Worm (Caenorhabditis elegans) whole organism, L1 larva: ENCODE results near the gene Y62H9A.1.

ENCODE experiments used
- aly-2 ChIP-seq: fragments of 150-350 bp; optimal IDR thresholded peaks from 2 replicates; lab custom pipeline; 2014; ENCODE audit warnings: missing biosample characterization, missing genetic modification characterization
- blmp-1 ChIP-seq: fragments of 150-350 bp; optimal IDR thresholded peaks from 2 replicates; lab custom pipeline; 2014; ENCODE audit warnings: missing biosample characterization, missing genetic modification characterization
- ceh-88 ChIP-seq: fragments of 200-800 bp; sonication (Bioruptor generic); IDR thresholded peaks from 2 replicates; pipeline ENCODE4 v1.3.6; 2022; ENCODE audit warnings: missing genetic modification characterization, missing compliant biosample characterization
- dsc-1 ChIP-seq: sonication (generic microtip); optimal IDR thresholded peaks from 2 replicates; lab custom pipeline; 2016; ENCODE audit warnings: mild to moderate bottlenecking, missing genetic modification characterization, missing compliant biosample characterization
- elt-2 ChIP-seq: sonication (generic microtip); optimal IDR thresholded peaks from 2 replicates; lab custom pipeline; 2016; ENCODE audit warnings: missing genetic modification characterization, mild to moderate bottlenecking, inconsistent platforms, missing compliant biosample characterization, missing genetic modification reagents
- ets-5 ChIP-seq: fragments of 200-800 bp; sonication (Bioruptor generic); IDR thresholded peaks from 2 replicates; pipeline ENCODE4 v1.3.6; 2022; ENCODE audit warnings: missing genetic modification characterization, missing compliant biosample characterization
- fkh-10 ChIP-seq: sonication (generic microtip); optimal IDR thresholded peaks from 2 replicates; lab custom pipeline; 2017; ENCODE audit warnings: missing biosample characterization, missing genetic modification reagents, missing genetic modification characterization
- jun-1 ChIP-seq: fragments of 150-350 bp; optimal IDR thresholded peaks from 2 replicates; lab custom pipeline; 2014; ENCODE audit warnings: missing biosample characterization, missing genetic modification reagents, missing genetic modification characterization
- mef-2 ChIP-seq: fragments of 150-350 bp; optimal IDR thresholded peaks from 2 replicates; lab custom pipeline; 2014; ENCODE audit warnings: missing biosample characterization, missing genetic modification characterization
- nhr-84 ChIP-seq: sonication (generic microtip); optimal IDR thresholded peaks from 2 replicates; lab custom pipeline; 2017; ENCODE audit warnings: missing biosample characterization, missing genetic modification characterization
- nhr-90 ChIP-seq: sonication (generic microtip); optimal IDR thresholded peaks from 2 replicates; lab custom pipeline; 2016; ENCODE audit warnings: mild to moderate bottlenecking, missing genetic modification characterization, missing compliant biosample characterization; ENCODE audit not compliant: poor library complexity
- pqm-1 ChIP-seq: sonication (generic microtip); optimal IDR thresholded peaks from 3 replicates; lab custom pipeline; 2017; ENCODE audit warnings: missing biosample characterization, missing genetic modification characterization
- snpc-4 ChIP-seq: fragments of 150-350 bp; optimal IDR thresholded peaks from 2 replicates; lab custom pipeline; 2014; ENCODE audit warnings: missing biosample characterization, missing genetic modification characterization
- sptf-1 ChIP-seq: fragments of 150-350 bp; optimal IDR thresholded peaks from 2 replicates; lab custom pipeline; 2014; ENCODE audit warnings: missing biosample characterization, missing genetic modification characterization
- unc-30 ChIP-seq: sonication (generic microtip); optimal IDR thresholded peaks from 2 replicates; lab custom pipeline; 2017; ENCODE audit warnings: missing biosample characterization, missing genetic modification characterization
- ztf-11 ChIP-seq, 2 experiments: sonication (generic microtip); optimal IDR thresholded peaks; 2 replicates each; lab custom pipeline; 2016 to 2017; ENCODE audit warnings: missing genetic modification characterization in 2 of 2, missing biosample characterization in 1 of 2, missing compliant biosample characterization in 1 of 2

The Y62H9A.1 gene

DNA sequence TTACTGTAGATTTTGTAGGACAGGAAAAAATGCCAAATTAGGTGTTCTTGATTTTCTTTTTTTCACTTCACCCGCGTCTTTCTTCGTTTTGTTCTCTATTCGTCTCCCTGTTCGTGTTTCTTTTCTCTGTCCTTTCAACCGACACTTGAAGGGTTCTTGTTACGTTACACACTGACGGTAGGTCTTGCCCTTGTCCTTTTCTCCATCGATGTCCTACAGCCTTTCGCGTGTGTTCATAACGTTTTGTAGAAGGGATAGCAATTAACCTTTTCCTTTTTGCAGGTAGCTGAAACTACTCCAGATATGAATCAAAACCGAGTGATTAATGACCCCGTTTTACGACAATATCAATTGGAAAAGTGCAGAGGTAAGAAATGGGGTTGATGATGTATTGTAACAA lies 48.8 kb downstream of the Y62H9A.1 start, which contains the start of gene F55G7.1 (continued):
- TF ChIP-seq snpc-4 (tag; lab: Kevin White, UChicago) (no peak), jun-1 (peak; percentile 78), nhr-84 (tag; lab: Kevin White, UChicago) (no peak), fkh-10 (no peak), sptf-1 (tag; lab: Kevin White, UChicago) (no peak), ceh-88 (GFP tag; lab: Robert Waterston, UW) (no peak), unc-30 (tag; lab: Kevin White, UChicago) (no peak), ztf-11 (tag; optimal IDR thresholded peaks at IDR 0.05; lab: Kevin White, UChicago) (no peak), aly-2 (no peak), blmp-1 (tag; lab: Kevin White, UChicago) (peak; percentile 32), elt-2 (no peak), dsc-1 (tag; lab: Kevin White, UChicago) (peak; percentile 71), nhr-90 (peak; percentile 72), mef-2 (no peak)

DNA sequence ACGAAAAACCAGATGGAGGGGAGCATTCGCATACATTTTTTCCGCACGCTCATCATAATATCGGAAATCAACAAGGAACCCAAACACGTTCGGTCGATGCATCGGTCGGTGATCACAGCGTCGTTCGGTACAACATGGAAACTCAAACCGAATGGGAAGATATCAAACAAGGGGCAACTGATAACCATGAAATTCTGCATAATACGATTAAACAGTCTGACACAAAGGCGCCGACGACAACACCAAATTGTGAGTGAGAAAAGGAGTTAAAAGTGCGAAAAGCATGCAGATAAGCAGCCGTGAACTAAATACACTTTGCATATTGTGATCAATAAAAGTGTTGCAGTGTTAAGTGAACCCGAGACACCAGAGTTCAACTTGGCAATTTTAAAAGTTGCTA lies 49.9 kb downstream of the Y62H9A.1 start:
- TF ChIP-seq pqm-1 (tag; lab: Kevin White, UChicago) (no peak), ets-5 (no peak)
